Worm (Caenorhabditis elegans) whole organism, L2 larva: ENCODE data around the gene fbl-1.

Source experiments
- R02D3.7 ChIP-seq: fragments of 150-350 bp; optimal IDR thresholded peaks from 2 replicates; lab custom pipeline; 2014; ENCODE audit warnings: missing biosample characterization, missing genetic modification characterization
- ama-1 ChIP-seq: fragments of 150-350 bp; optimal IDR thresholded peaks from 2 replicates; lab custom pipeline; 2018; ENCODE audit warnings: inconsistent platforms
- ceh-82 ChIP-seq: fragments of 150-350 bp; optimal IDR thresholded peaks from 2 replicates; lab custom pipeline; 2014; ENCODE audit warnings: missing biosample characterization, missing genetic modification characterization
- egl-27 ChIP-seq: sonication (generic microtip); optimal IDR thresholded peaks from 3 replicates; lab custom pipeline; 2017; ENCODE audit warnings: missing biosample characterization, missing genetic modification reagents, missing genetic modification characterization
- elt-3 ChIP-seq: sonication (generic microtip); optimal IDR thresholded peaks from 2 replicates; lab custom pipeline; 2017; ENCODE audit warnings: missing biosample characterization, missing genetic modification characterization
- lin-11 ChIP-seq: fragments of 150-350 bp; sonication (generic microtip); optimal IDR thresholded peaks from 2 replicates; lab custom pipeline; 2014; ENCODE audit warnings: missing biosample characterization, missing genetic modification characterization, inconsistent platforms, mixed read lengths
- mdl-1 ChIP-seq, 2 experiments: fragments of 150-350 bp in 1 of 2; sonication (generic microtip) in 1 of 2; optimal IDR thresholded peaks; 2 replicates each; lab custom pipeline; 2017; ENCODE audit warnings: missing biosample characterization in 2 of 2, missing genetic modification characterization in 2 of 2
- skn-1 ChIP-seq: sonication (generic microtip); optimal IDR thresholded peaks from 2 replicates; lab custom pipeline; 2017; ENCODE audit warnings: missing biosample characterization, missing genetic modification characterization
- snpc-4 ChIP-seq: fragments of 150-350 bp; optimal IDR thresholded peaks from 2 replicates; lab custom pipeline; 2014; ENCODE audit warnings: missing biosample characterization, missing genetic modification characterization
- ztf-4 ChIP-seq: fragments of 150-350 bp; optimal IDR thresholded peaks from 2 replicates; lab custom pipeline; 2014; ENCODE audit warnings: missing biosample characterization, missing genetic modification characterization

DNA sequence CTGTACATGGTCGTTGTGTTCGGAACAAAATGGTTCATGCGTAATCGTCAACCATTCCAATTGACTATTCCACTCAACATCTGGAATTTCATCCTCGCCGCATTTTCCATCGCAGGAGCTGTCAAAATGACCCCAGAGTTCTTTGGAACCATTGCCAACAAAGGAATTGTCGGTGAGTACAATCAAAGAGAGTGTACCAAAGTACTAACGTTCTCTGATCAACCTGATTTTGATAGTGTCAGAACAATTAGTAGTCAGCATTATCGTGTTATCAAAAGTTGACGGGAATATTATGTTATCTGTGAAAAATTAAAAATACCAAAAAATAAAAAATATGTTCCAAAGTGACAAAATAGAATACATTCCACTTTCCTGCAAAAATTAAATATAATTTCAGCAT lies 13.6 kb upstream of the fbl-1 start:
- no peak for TF ChIP-seq ama-1 (lab: Kevin White, UChicago)
- TF ChIP-seq lin-11, result no peak
- TF ChIP-seq egl-27 (tag; lab: Kevin White, UChicago), result no peak
- no peak for TF ChIP-seq elt-3 (tag; lab: Kevin White, UChicago)
- no peak for TF ChIP-seq ceh-82 (tag; lab: Kevin White, UChicago)
- TF ChIP-seq snpc-4 (tag; lab: Kevin White, UChicago), result no peak
- TF ChIP-seq ztf-4 (tag; lab: Kevin White, UChicago), result no peak
- no peak for TF ChIP-seq R02D3.7 (tag; lab: Kevin White, UChicago)
- TF ChIP-seq mdl-1 (tag; optimal IDR thresholded peaks at IDR 0.05; lab: Kevin White, UChicago), result no peak
- no peak for TF ChIP-seq skn-1
